Fruit fly (Drosophila melanogaster): Measurements from ENCODE around the gene Or82a.
A peak's percentile ranks its signal among the peaks of the same experiment; 100 is the strongest.

Or82a gene

DNA sequence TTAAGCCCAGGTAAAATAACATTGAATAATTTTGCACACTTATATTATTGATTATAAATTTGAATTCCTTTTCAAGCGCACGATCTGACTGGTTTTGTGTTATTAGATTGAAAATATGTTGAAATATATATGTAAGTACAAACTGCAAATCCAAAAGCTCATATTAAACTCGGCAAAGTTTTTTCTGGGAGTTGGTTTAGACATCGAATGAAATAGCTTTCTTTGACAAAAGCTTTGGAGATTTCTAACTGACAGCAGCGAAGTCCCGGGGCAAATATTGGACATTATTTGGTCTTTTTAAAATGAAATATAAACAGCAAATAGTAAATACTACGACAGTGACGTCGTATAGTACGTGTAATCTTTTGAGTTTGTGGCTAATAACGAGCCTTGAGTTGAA is 5.5 kb upstream of the Or82a start, which contains the start of gene TwdlG:
TSS of gene TwdlG (minus strand) at position 101 of the 400 bp plus-strand sequence.
- TF ChIP-seq lz (GFP tag; optimal IDR thresholded peaks at IDR 0.05) (no peak), Blimp-1 (GFP tag; optimal IDR thresholded peaks at IDR 0.05) (no peak)

DNA sequence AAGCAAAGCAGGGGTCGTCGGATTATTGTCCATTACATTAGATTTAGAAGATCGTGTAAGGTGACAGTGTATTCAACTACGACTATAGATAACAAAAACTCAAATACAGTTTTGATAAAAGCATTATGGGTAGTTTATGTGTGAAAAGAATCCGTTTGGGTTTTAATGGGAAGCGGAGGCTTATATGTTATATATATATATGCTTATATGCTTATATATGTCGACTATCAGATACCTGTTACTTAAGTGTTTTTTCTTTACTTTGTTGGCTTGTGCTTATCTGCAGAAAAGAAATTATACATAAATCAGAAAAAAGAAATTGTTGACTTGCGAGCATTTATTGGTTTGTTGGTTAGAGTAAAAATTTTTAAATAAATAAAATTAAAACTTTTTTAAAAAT is 3.8 kb upstream of the Or82a start, which contains the start of gene CG14644:
TSS of gene CG14644 (minus strand) at position 101 of the 400 bp plus-strand sequence.
- TF ChIP-seq Hr4 (GFP tag; optimal IDR thresholded peaks at IDR 0.05) (no peak), Hr39 (GFP tag; optimal IDR thresholded peaks at IDR 0.05) (no peak), CG1621 (tag; optimal IDR thresholded peaks at IDR 0.05) (no peak), fkh (GFP tag; optimal IDR thresholded peaks at IDR 0.05) (no peak), Blimp-1 (GFP tag; optimal IDR thresholded peaks at IDR 0.05) (no peak)

DNA sequence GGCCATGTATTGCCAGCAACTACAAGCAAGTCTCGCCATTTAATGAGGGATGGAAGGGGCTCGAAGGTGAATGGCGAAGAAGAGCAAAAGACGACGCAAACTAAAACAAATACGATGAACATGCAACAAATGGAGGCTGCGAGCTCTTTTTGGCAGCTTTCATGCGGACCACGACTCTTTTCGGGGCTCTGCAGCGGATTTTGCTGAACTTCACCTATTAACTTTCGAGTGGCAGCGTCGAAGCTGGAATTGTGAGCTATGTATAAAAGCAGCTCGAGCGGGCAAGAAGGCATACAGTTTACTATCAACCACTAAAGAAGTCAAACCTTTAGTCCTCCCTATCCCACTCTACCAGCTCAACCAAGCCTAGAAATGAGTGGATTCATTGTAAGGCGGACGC is 2.4 kb upstream of the Or82a start, which contains the start of gene TwdlV:
TSS of gene TwdlV (plus strand) at position 301 of the 400 bp plus-strand sequence.
- TF ChIP-seq Lpt (GFP tag; optimal IDR thresholded peaks at IDR 0.05) (no peak), dac (GFP tag; optimal IDR thresholded peaks at IDR 0.05) (no peak), CG3919 (GFP tag; optimal IDR thresholded peaks at IDR 0.05) (no peak), Sox14 (GFP tag; optimal IDR thresholded peaks at IDR 0.05) (no peak), eg (GFP tag; IDR thresholded peaks at IDR 0.05) (no peak), CG6276 (GFP tag; optimal IDR thresholded peaks at IDR 0.05) (no peak), CG10631 (GFP tag; optimal IDR thresholded peaks at IDR 0.05) (no peak), CG34406 (GFP tag; optimal IDR thresholded peaks at IDR 0.05) (no peak), Eip93F (GFP tag; optimal IDR thresholded peaks at IDR 0.05) (no peak), net (GFP tag; optimal IDR thresholded peaks at IDR 0.05) (no peak), CG11294 (GFP tag; IDR thresholded peaks at IDR 0.05) (no peak), achi (GFP tag; optimal IDR thresholded peaks at IDR 0.05) (no peak)

DNA sequence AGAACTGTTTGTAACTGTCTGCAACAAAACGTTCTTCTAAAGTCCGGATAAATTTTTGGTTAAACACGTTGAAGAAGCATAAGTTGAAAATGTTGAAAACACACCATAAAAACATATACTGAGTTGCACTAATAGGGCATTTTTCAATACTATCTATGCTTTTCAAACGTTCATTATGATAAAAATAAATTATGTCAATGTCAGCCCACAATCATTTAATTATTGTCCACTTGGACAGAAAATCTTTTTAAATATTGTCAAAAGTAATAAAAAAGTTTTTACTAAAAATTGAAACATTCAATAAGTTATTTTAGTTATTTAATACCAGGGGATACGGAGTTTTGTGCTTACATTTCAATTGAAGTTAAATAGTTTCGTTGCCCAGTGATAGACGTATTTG is 9.7 kb downstream of the Or82a start, which contains the start of gene CG1092:
TSS of gene CG1092 (plus strand) at position 301 of the 400 bp plus-strand sequence.
- no peak for TF ChIP-seq CG8632 (GFP tag; optimal IDR thresholded peaks at IDR 0.05)
- no peak for TF ChIP-seq pdm3 (GFP tag; optimal IDR thresholded peaks at IDR 0.05)
- peak; percentile 35 for TF ChIP-seq CG32006 (GFP tag; optimal IDR thresholded peaks at IDR 0.05)
- no peak for TF ChIP-seq achi (GFP tag; optimal IDR thresholded peaks at IDR 0.05)
- TF ChIP-seq Ets21C (GFP tag; optimal IDR thresholded peaks at IDR 0.05) = no peak
- TF ChIP-seq Eip78C (GFP tag) = peak; percentile 52
- no peak for TF ChIP-seq lz (GFP tag; optimal IDR thresholded peaks at IDR 0.05)
- no peak for TF ChIP-seq CG11762 (GFP tag; optimal IDR thresholded peaks at IDR 0.05; ENCODE audit: insufficient read depth)

DNA sequence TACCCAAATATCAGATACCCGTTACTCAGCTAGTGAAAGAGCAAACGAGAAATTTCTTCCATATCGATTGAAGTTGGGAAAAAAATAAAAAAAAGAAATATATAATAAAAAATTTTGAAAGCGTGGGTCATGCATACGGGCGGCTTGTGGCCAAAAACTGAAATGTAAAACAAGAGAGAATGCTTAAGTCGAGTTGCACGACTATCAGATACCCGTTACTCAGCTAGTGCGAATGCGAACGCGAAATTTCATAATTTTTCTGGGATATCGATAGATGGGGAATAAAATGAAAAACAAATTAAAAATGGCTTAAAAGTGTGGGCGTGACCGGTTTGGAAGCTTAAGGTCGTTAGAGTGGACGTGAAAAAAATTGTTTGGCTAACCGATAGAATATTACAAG is 11.6 kb downstream of the Or82a start:
- TF ChIP-seq svp (GFP tag) (peak; percentile 10), CG8632 (GFP tag; optimal IDR thresholded peaks at IDR 0.05) (no peak)

DNA sequence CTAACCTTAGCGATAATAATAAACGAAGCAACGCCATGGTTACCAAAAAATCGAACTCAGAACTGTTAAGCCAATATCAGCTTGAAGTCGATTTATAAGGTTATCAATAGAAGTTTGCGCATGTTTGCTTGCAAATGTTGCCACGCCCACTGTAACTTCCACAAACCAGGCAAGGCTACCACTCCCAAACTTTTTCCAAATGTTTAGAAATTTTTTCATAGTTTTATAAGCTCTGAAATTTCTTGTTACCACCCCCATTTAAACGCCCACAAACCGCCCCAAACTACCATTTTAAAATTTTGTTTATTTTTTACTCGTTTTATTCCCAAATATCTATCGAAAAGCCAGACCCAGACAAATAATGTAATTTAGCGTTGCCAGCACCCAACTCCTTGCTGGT is 21.1 kb downstream of the Or82a start, which contains the start of gene flip:
TSS of gene flip (minus strand) at position 101 of the 400 bp plus-strand sequence.
- TF ChIP-seq Eip75B (GFP tag; optimal IDR thresholded peaks at IDR 0.05) (no peak), esn (GFP tag; optimal IDR thresholded peaks at IDR 0.05) (no peak), Ets21C (GFP tag; optimal IDR thresholded peaks at IDR 0.05) (no peak), CG8319 (GFP tag; optimal IDR thresholded peaks at IDR 0.05) (no peak), acj6 (GFP tag; optimal IDR thresholded peaks at IDR 0.05) (no peak), Hr39 (GFP tag; optimal IDR thresholded peaks at IDR 0.05) (no peak), salr (GFP tag; optimal IDR thresholded peaks at IDR 0.05) (no peak), lz (GFP tag; optimal IDR thresholded peaks at IDR 0.05) (no peak), CG4318 (GFP tag; optimal IDR thresholded peaks at IDR 0.05) (no peak), pdm3 (GFP tag; optimal IDR thresholded peaks at IDR 0.05) (no peak), CG8632 (GFP tag; optimal IDR thresholded peaks at IDR 0.05) (no peak), Eip78C (GFP tag) (no peak), CG6792 (GFP tag; optimal IDR thresholded peaks at IDR 0.05) (no peak), Lpt (GFP tag; optimal IDR thresholded peaks at IDR 0.05) (no peak), CG15336 (GFP tag; IDR thresholded peaks at IDR 0.05) (no peak), Sox15 (GFP tag; optimal IDR thresholded peaks at IDR 0.05) (no peak), CG8119 (GFP tag; IDR thresholded peaks at IDR 0.05) (no peak), Blimp-1 (GFP tag; optimal IDR thresholded peaks at IDR 0.05) (no peak)

Data from whole organism, prepupa.